Fruit fly (Drosophila melanogaster) whole organism, pupa: ENCODE measurements around the gene CG12539.

ENCODE experiments used
- CG10348 ChIP-seq: fragments of 200-800 bp; sonication (Bioruptor generic); IDR thresholded peaks from 2 replicates; pipeline ENCODE4 v1.3.6; 2022; ENCODE audit warnings: missing biosample characterization, missing genetic modification characterization
- CG12605 ChIP-seq: fragments of 200-800 bp; sonication (Bioruptor generic); IDR thresholded peaks from 2 replicates; pipeline ENCODE4 v1.3.6; 2022; ENCODE audit warnings: missing biosample characterization, missing genetic modification characterization
- CG13204 ChIP-seq: fragments of 200-800 bp; sonication (Bioruptor generic); optimal IDR thresholded peaks from 2 replicates; lab custom pipeline; 2018; ENCODE audit warnings: missing biosample characterization, mild to moderate bottlenecking, missing genetic modification characterization, moderate library complexity
- CG14655 ChIP-seq: fragments of 200-800 bp; sonication (Bioruptor generic); optimal IDR thresholded peaks from 3 replicates; lab custom pipeline; 2017; ENCODE audit warnings: mild to moderate bottlenecking, missing biosample characterization, missing genetic modification reagents, missing genetic modification characterization
- CG15710 ChIP-seq: fragments of 200-800 bp; sonication (Bioruptor generic); optimal IDR thresholded peaks from 2 replicates; lab custom pipeline; 2018; ENCODE audit warnings: missing biosample characterization, mild to moderate bottlenecking, missing genetic modification characterization, moderate library complexity
- CG17806 ChIP-seq: fragments of 200-800 bp; sonication (Bioruptor generic); optimal IDR thresholded peaks from 2 replicates; lab custom pipeline; 2018; ENCODE audit warnings: missing biosample characterization, mild to moderate bottlenecking, missing genetic modification characterization, moderate library complexity
- CG32121 ChIP-seq: fragments of 200-800 bp; sonication (Bioruptor generic); IDR thresholded peaks from 2 replicates; pipeline ENCODE4 v1.3.6; 2022; ENCODE audit warnings: missing biosample characterization, missing genetic modification characterization
- CG34367 ChIP-seq: fragments of 200-800 bp; sonication (Bioruptor generic); optimal IDR thresholded peaks from 2 replicates; lab custom pipeline; 2018; ENCODE audit warnings: missing biosample characterization, mild to moderate bottlenecking, missing genetic modification characterization
- CG4496 ChIP-seq: fragments of 200-800 bp; sonication (Bioruptor generic); IDR thresholded peaks from 3 replicates; pipeline ENCODE4 v1.3.6; 2022; ENCODE audit warnings: missing biosample characterization, missing genetic modification characterization
- CG8159 ChIP-seq: fragments of 200-800 bp; sonication (Bioruptor generic); optimal IDR thresholded peaks from 3 replicates; lab custom pipeline; 2018; ENCODE audit warnings: missing biosample characterization, mild to moderate bottlenecking, missing genetic modification characterization, moderate library complexity
- CG8301 ChIP-seq: fragments of 200-800 bp; sonication (Bioruptor generic); optimal IDR thresholded peaks from 2 replicates; lab custom pipeline; 2018; ENCODE audit warnings: missing biosample characterization, mild to moderate bottlenecking, missing genetic modification characterization
- CG9948 ChIP-seq: fragments of 200-800 bp; sonication (Bioruptor generic); optimal IDR thresholded peaks from 2 replicates; lab custom pipeline; 2018; ENCODE audit warnings: missing biosample characterization, mild to moderate bottlenecking, missing genetic modification characterization, moderate library complexity
- D1 ChIP-seq: fragments of 200-800 bp; sonication (Bioruptor generic); optimal IDR thresholded peaks from 2 replicates; lab custom pipeline; 2018; ENCODE audit warnings: missing biosample characterization, mild to moderate bottlenecking, missing genetic modification characterization, moderate library complexity
- EcR ChIP-seq: fragments of 200-800 bp; sonication (Bioruptor generic); optimal IDR thresholded peaks from 3 replicates; lab custom pipeline; 2019; ENCODE audit warnings: missing biosample characterization, missing genetic modification characterization, mild to moderate bottlenecking, moderate library complexity, missing genetic modification reagents
- Ets98B ChIP-seq: fragments of 200-800 bp; sonication (Bioruptor generic); IDR thresholded peaks from 2 replicates; pipeline ENCODE4 v1.3.6; 2022; ENCODE audit warnings: missing biosample characterization, missing genetic modification characterization
- Pif1A ChIP-seq: fragments of 200-800 bp; sonication (Bioruptor generic); optimal IDR thresholded peaks from 3 replicates; lab custom pipeline; 2016; ENCODE audit warnings: missing biosample characterization, missing genetic modification characterization
- Pif1B ChIP-seq: fragments of 200-800 bp; sonication (Bioruptor generic); optimal IDR thresholded peaks from 3 replicates; lab custom pipeline; 2016; ENCODE audit warnings: missing biosample characterization, missing genetic modification characterization
- Snoo ChIP-seq: fragments of 200-800 bp; sonication (Bioruptor generic); optimal IDR thresholded peaks from 3 replicates; lab custom pipeline; 2017; ENCODE audit warnings: missing biosample characterization, mild to moderate bottlenecking, missing genetic modification characterization, inconsistent platforms
- fd96Ca ChIP-seq: fragments of 200-800 bp; sonication (Bioruptor generic); IDR thresholded peaks from 3 replicates; pipeline ENCODE4 v1.3.6; 2022; ENCODE audit warnings: missing biosample characterization, missing genetic modification characterization
- gl ChIP-seq: fragments of 200-800 bp; sonication (Bioruptor generic); optimal IDR thresholded peaks from 2 replicates; lab custom pipeline; 2018; ENCODE audit warnings: missing biosample characterization, mild to moderate bottlenecking, missing genetic modification characterization
- rn ChIP-seq: fragments of 200-800 bp; sonication (Bioruptor generic); IDR thresholded peaks from 2 replicates; pipeline ENCODE4 v1.3.6; 2022; ENCODE audit warnings: missing biosample characterization, missing genetic modification characterization

Gene CG12539

DNA sequence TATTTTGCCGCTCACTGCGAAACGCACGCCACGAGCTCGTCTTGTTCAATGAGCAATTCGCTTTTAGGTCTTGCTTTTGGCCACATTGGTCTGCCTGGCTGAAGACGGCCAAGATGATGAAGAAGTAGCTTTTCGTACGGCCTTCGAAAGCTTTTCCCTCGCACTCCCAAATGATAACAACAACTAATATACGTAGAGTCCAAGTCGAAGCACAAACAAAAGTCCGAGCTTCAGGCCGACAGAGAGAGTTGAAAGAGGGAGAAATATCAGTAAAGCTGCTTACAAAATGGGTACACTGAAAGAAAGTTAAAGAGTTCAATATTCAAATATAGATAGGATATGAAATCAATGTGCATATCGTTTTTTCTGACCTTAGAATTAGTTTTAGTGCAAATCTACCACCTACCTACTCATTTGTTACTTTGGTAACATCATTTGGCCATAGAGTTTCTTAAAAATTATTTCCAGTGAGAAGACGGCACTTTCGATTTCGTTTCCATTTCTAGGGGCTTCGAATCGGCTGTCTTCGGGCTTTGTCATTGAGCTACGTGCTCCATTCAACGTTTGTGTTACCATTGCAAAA is 38.1 kb upstream of the CG12539 start, which contains the start of the genes CG45064 and CG45065:
Gene CG45064 (minus strand): TSS at position 51 of the 583 bp plus-strand sequence.
Gene CG45065 (minus strand): TSS at position 51 of the 583 bp plus-strand sequence.
- TF ChIP-seq CG15710 = peak; percentile 61
- peak; percentile 67 for TF ChIP-seq CG8159 (tag; lab: Kevin White, UChicago)
- peak; percentile 87 for TF ChIP-seq fd96Ca (GFP tag; lab: Robert Waterston, UW)
- peak; percentile 37 for TF ChIP-seq CG34367
- TF ChIP-seq rn (GFP tag; lab: Robert Waterston, UW) = peak; percentile 71
- TF ChIP-seq CG4496 = peak; percentile 92
- TF ChIP-seq CG17806 (tag; lab: Kevin White, UChicago) = peak; percentile 70
- TF ChIP-seq CG9948 = peak; percentile 68
- TF ChIP-seq D1 = no peak
- peak; percentile 91 for TF ChIP-seq CG32121
- TF ChIP-seq CG14655 (GFP tag; lab: Kevin White, UChicago) = peak; percentile 56
- 0 out of 2 replicates have a peak, but pooled peaks have one; percentile 38 for TF ChIP-seq CG10348
- no peak for TF ChIP-seq CG13204 (GFP tag; lab: Kevin White, UChicago)
- no peak for TF ChIP-seq gl (tag; lab: Kevin White, UChicago)
- peak; percentile 54 for TF ChIP-seq Snoo
- peak; percentile 89 for TF ChIP-seq Pif1A (GFP tag; lab: Kevin White, UChicago)
- TF ChIP-seq CG8301 (tag; lab: Kevin White, UChicago) = peak; percentile 73
- peak; percentile 85 for TF ChIP-seq Pif1B (GFP tag; lab: Kevin White, UChicago)
- TF ChIP-seq CG12605 (GFP tag; lab: Robert Waterston, UW) = peak; percentile 82
- no peak for TF ChIP-seq EcR
- TF ChIP-seq Ets98B = peak; percentile 93

DNA sequence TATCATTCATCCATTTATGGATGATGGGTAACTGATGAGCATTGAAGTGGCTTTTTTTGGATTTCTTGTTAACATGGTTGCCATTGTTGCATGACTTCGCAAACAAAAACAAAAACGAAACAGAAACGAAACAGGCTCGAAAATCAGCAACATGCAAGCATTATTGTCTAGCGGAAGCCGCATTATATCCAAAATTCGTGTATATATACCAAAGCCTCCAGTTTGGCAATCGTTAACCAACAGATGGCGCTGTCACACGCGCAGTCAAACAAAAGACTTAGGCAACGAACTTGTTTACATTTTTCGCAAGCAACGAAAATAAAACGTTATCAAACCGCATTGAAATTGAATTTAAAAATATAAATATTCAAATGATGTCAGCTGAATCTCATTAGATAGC is 34.4 kb upstream of the CG12539 start:
- TF ChIP-seq CG15710 (no peak), CG17806 (tag; lab: Kevin White, UChicago) (no peak), rn (GFP tag; lab: Robert Waterston, UW) (no peak), CG8301 (tag; lab: Kevin White, UChicago) (no peak), gl (tag; lab: Kevin White, UChicago) (no peak)

DNA sequence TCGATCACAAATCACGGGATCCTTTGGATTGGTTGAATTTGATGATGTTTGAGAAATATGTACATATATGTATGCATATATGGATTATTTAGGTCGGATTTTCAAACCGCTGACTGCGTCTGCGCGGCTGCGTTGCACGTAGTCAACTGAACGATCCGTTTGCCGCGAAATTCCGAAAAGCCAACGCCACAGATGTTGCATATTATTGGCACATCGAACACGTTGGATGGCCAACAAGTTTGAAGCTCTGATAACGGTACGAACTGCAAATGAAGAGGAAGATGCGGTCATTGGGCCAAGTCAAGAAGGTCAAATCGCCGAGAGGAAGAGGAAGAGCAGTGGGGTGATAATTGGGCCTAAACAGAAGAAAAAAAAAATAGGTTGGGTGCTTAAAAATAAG is 26.5 kb upstream of the CG12539 start, which contains the start of gene CG9518:
Gene CG9518 (minus strand): TSS at position 154 of the 400 bp plus-strand sequence.
- TF ChIP-seq EcR (peak; percentile 13), D1 (no peak)

DNA sequence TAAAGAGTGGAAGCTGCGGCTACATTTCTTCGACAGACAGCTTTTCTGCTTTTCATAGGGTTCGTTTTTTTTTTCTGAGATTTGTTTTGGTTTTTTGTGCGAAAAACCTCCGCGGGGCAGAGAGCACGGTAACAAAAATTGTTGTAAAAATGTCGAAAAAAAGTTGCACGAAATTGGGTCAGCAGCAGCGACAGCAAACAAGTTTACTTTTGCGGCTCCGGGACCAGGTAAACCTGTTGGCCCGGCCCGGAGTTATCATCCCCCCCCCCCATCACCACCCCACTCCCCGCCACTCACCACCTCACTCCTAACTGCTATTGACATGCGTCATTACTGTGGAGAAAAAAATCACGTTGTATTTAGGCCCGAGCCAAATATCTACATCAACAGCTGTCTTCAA is 23.9 kb upstream of the CG12539 start:
- peak; percentile 45; the same call in 1 of the 2 replicates for TF ChIP-seq Ets98B
- peak; percentile 60; the same call in 1 of the 3 replicates for TF ChIP-seq CG4496
- TF ChIP-seq CG13204 (GFP tag; lab: Kevin White, UChicago) = no peak

DNA sequence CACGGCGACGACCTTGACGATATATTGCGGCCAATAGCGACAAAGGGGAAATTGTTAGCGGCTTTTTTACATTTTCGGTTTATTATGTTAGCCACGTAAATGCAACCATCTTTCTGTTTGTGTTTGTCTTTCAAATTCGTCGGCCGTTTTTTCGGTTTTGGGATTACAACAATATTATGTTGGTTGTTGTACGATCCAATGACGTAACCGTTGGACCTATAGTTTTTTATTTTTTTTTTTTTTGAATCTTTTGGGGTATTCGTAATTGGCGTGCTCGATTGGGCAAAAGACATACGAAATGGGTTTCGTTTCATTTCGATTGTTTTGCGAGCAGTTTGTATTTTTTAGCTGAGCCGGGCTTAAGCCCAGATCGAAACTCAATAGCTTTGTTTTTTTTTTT is 22.4 kb upstream of the CG12539 start:
- TF ChIP-seq CG13204 (GFP tag; lab: Kevin White, UChicago) (no peak), CG15710 (no peak), CG8301 (tag; lab: Kevin White, UChicago) (no peak), CG14655 (GFP tag; lab: Kevin White, UChicago) (no peak), EcR (no peak), D1 (no peak), CG34367 (no peak), CG10348 (no peak), Pif1A (GFP tag; lab: Kevin White, UChicago) (no peak), CG17806 (tag; lab: Kevin White, UChicago) (no peak), Snoo (no peak), CG4496 (no peak), fd96Ca (GFP tag; lab: Robert Waterston, UW) (no peak)

DNA sequence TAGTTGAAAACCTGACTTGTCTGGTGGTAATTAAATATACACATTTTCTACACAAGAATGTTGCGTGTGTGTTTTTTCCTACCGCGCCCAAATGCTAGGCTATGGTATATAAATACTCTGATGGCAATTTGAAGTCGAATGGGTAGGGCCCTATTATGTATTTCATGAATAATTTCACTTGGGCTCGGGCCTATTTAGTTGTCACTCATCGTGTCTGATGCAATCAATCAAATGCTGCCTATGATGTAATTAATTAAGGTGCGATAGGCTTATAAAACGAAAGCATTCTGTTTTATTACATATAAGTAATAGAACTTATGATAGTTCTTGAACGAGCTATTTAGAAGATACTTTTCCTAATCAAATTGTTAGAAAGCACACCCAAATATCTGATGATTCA is 17.9 kb upstream of the CG12539 start:
- TF ChIP-seq D1 (no peak), fd96Ca (GFP tag; lab: Robert Waterston, UW) (no peak), CG32121 (no peak), gl (tag; lab: Kevin White, UChicago) (no peak), Pif1A (GFP tag; lab: Kevin White, UChicago) (no peak), CG10348 (no peak), CG14655 (GFP tag; lab: Kevin White, UChicago) (no peak), EcR (no peak), CG12605 (GFP tag; lab: Robert Waterston, UW) (no peak)
- TF ChIP-seq, all 21 proteins: peak for 0

DNA sequence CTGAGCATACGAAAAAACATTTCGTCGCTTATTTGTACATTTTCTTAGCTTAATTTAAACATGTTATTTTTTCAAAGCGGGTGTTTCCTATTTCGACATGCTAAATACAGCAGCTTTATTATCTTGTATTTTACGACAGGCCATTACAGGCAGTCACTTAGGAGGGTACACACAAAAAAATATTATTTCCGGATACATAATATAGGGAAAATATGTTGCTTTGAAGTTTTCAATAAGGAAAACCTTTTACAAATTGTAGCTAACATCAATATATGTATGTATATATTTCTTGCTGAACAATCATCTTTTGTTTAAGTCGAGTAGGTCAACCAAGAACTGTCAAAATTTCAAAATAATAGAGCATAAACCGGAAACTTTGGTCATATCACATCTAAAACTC is 14.4 kb upstream of the CG12539 start, which contains the start of gene CG46399:
Gene CG46399 (plus strand): TSS at position 301 of the 400 bp plus-strand sequence.
- TF ChIP-seq Ets98B = no peak
- TF ChIP-seq fd96Ca (GFP tag; lab: Robert Waterston, UW) = no peak
- TF ChIP-seq CG10348 = no peak
- TF ChIP-seq CG8301 (tag; lab: Kevin White, UChicago) = no peak
- TF ChIP-seq CG15710 = no peak
- no peak for TF ChIP-seq CG34367
- no peak for TF ChIP-seq Pif1A (GFP tag; lab: Kevin White, UChicago)
- TF ChIP-seq EcR = no peak
- no peak for TF ChIP-seq CG9948
